Fruit fly (Drosophila melanogaster): ENCODE data around the gene CG32591.

Gene CG32591

dm6 chrX:14952845-14953720 is 24.3 kb upstream of the CG32591 start, which contains the start of gene pdgy (continued):
- peak; percentile 40 for TF ChIP-seq CG10431 (GFP tag; optimal IDR thresholded peaks at IDR 0.05)
- TF ChIP-seq kah (GFP tag; optimal IDR thresholded peaks at IDR 0.05) = peak; percentile 25
- no peak for TF ChIP-seq CG10979 (tag; optimal IDR thresholded peaks at IDR 0.05)
- no peak for TF ChIP-seq Stat92E (GFP tag; optimal IDR thresholded peaks at IDR 0.05)
- TF ChIP-seq CG4820 (GFP tag; optimal IDR thresholded peaks at IDR 0.05) = no peak
- no peak for TF ChIP-seq CG16863 (GFP tag; optimal IDR thresholded peaks at IDR 0.05)
- no peak for TF ChIP-seq Dref (GFP tag; IDR thresholded peaks at IDR 0.05)
- no peak for TF ChIP-seq gt (GFP tag; IDR thresholded peaks at IDR 0.05)
- TF ChIP-seq kay (GFP tag; optimal IDR thresholded peaks at IDR 0.05) = no peak
- TF ChIP-seq CG11398 (GFP tag; optimal IDR thresholded peaks at IDR 0.05) = no peak
- no peak; the same call in 1 of the 2 replicates for TF ChIP-seq CG17328 (GFP tag; IDR thresholded peaks at IDR 0.05)
- no peak for TF ChIP-seq CG1233 (GFP tag; optimal IDR thresholded peaks at IDR 0.05)
- TF ChIP-seq sna (GFP tag; IDR thresholded peaks at IDR 0.05; ENCODE audit: partially characterized antibody) = no peak
- no peak for TF ChIP-seq CG18011 (GFP tag; optimal IDR thresholded peaks at IDR 0.05)
- TF ChIP-seq CG32532 (GFP tag; IDR thresholded peaks at IDR 0.05) = peak; percentile 29; the same call in 1 of the 2 replicates
- TF ChIP-seq ab (GFP tag; optimal IDR thresholded peaks at IDR 0.05) = no peak
- peak; percentile 34 to 68 for TF ChIP-seq Trl (optimal IDR thresholded peaks at IDR 0.05)
- no peak for TF ChIP-seq Trl (GFP tag; optimal IDR thresholded peaks at IDR 0.05)
- TF ChIP-seq CG18262 (tag; optimal IDR thresholded peaks at IDR 0.05) = peak; percentile 14
- no peak for TF ChIP-seq D (optimal IDR thresholded peaks at IDR 0.05)
- TF ChIP-seq D (GFP tag; optimal IDR thresholded peaks at IDR 0.05) = no peak
- TF ChIP-seq CG7963 (GFP tag; IDR thresholded peaks at IDR 0.05; ENCODE audit: partially characterized antibody) = no peak
- no peak for TF ChIP-seq Dp (GFP tag; optimal IDR thresholded peaks at IDR 0.05)
- TF ChIP-seq CG12942 (GFP tag; optimal IDR thresholded peaks at IDR 0.05) = no peak
- no peak for TF ChIP-seq pnt (GFP tag; optimal IDR thresholded peaks at IDR 0.05)
- no peak for TF ChIP-seq prd (optimal IDR thresholded peaks at IDR 0.05)
- TF ChIP-seq prd (GFP tag; IDR thresholded peaks at IDR 0.05) = no peak
- peak in 1 of 2 experiments; percentile 55 for TF ChIP-seq Hr78 (GFP tag; optimal IDR thresholded peaks at IDR 0.05)
- no peak for TF ChIP-seq CG15514 (GFP tag; optimal IDR thresholded peaks at IDR 0.05)
- TF ChIP-seq tx (GFP tag; optimal IDR thresholded peaks at IDR 0.05) = no peak
- no peak for TF ChIP-seq Poxn (GFP tag; IDR thresholded peaks at IDR 0.05)
- TF ChIP-seq CG5953 (GFP tag; IDR thresholded peaks at IDR 0.05) = no peak
- no peak for TF ChIP-seq CG1832 (GFP tag; optimal IDR thresholded peaks at IDR 0.05)
- peak; percentile 65 for TF ChIP-seq chm (GFP tag; IDR thresholded peaks at IDR 0.05)
- TF ChIP-seq NK7.1 (GFP tag; optimal IDR thresholded peaks at IDR 0.05) = no peak
- TF ChIP-seq CG11085 (GFP tag; IDR thresholded peaks at IDR 0.05) = no peak
- no peak for TF ChIP-seq sim (GFP tag; IDR thresholded peaks at IDR 0.05)
- no peak for TF ChIP-seq CG11560 (tag; IDR thresholded peaks at IDR 0.05)
- TF ChIP-seq pan (optimal IDR thresholded peaks at IDR 0.05) = no peak
- TF ChIP-seq pan (GFP tag; optimal IDR thresholded peaks at IDR 0.05 in 1 of 2, IDR thresholded peaks at IDR 0.05 in 1 of 2) = no peak
- no peak for TF ChIP-seq NfI (GFP tag; optimal IDR thresholded peaks at IDR 0.05)
- no peak for TF ChIP-seq disco-r (GFP tag; optimal IDR thresholded peaks at IDR 0.05)
- TF ChIP-seq gsb-n (tag; optimal IDR thresholded peaks at IDR 0.05) = no peak
- no peak for TF ChIP-seq CG13296 (GFP tag; optimal IDR thresholded peaks at IDR 0.05)
- no peak for TF ChIP-seq CG3838 (GFP tag; optimal IDR thresholded peaks at IDR 0.05)
- no peak for TF ChIP-seq Dad (GFP tag; optimal IDR thresholded peaks at IDR 0.05)
- TF ChIP-seq dmrt11E (tag; optimal IDR thresholded peaks at IDR 0.05) = no peak
- no peak for TF ChIP-seq CG1602 (GFP tag; optimal IDR thresholded peaks at IDR 0.05)
- TF ChIP-seq CG15269 (tag; optimal IDR thresholded peaks at IDR 0.05) = no peak
- no peak for TF ChIP-seq run (tag; optimal IDR thresholded peaks at IDR 0.05)
